Worm (Caenorhabditis elegans): ENCODE results near the gene K02D3.1.

ce11 chrX:13728991-13729390 is 22.3 kb downstream of the K02D3.1 start:
- TF ChIP-seq egl-27 (tag; optimal IDR thresholded peaks at IDR 0.05) = no peak
- no peak for TF ChIP-seq unc-39 (tag; optimal IDR thresholded peaks at IDR 0.05)
- no peak for TF ChIP-seq lin-39 (tag; optimal IDR thresholded peaks at IDR 0.05)
- TF ChIP-seq jun-1 (tag; optimal IDR thresholded peaks at IDR 0.05) = no peak
- TF ChIP-seq nhr-12 (tag; optimal IDR thresholded peaks at IDR 0.05) = no peak
- no peak for TF ChIP-seq ama-1 (optimal IDR thresholded peaks at IDR 0.05)
- TF ChIP-seq nhr-11 (tag; optimal IDR thresholded peaks at IDR 0.05) = no peak

Data from whole organism, L3 larva.